Worm (Caenorhabditis elegans): ENCODE measurements around the gene nhr-271.

Gene nhr-271

ce11 chrV:16539666-16540065 is 40.7 kb downstream of the nhr-271 start:
- no peak for TF ChIP-seq lin-39 (tag; optimal IDR thresholded peaks at IDR 0.05)
- TF ChIP-seq ama-1 (optimal IDR thresholded peaks at IDR 0.05): no peak
- TF ChIP-seq blmp-1 (tag; optimal IDR thresholded peaks at IDR 0.05; ENCODE audit: insufficient read depth): no peak
- no peak for TF ChIP-seq ceh-82 (tag; optimal IDR thresholded peaks at IDR 0.05)
- no peak for TF ChIP-seq nhr-12 (tag; optimal IDR thresholded peaks at IDR 0.05)
- TF ChIP-seq unc-62 (GFP tag; optimal IDR thresholded peaks at IDR 0.05): no peak
- no peak for TF ChIP-seq zag-1 (tag; optimal IDR thresholded peaks at IDR 0.05)
- TF ChIP-seq C34F6.9 (tag; optimal IDR thresholded peaks at IDR 0.05): no peak

- TF ChIP-seq mdl-1 (tag; optimal IDR thresholded peaks at IDR 0.05) (peak in 1 of 2 experiments; percentile 36), C34F6.9 (tag; optimal IDR thresholded peaks at IDR 0.05) (peak; percentile 44), ceh-16 (tag; optimal IDR thresholded peaks at IDR 0.05) (no peak), unc-55 (GFP tag; optimal IDR thresholded peaks at IDR 0.05) (peak; percentile 80), sma-3 (GFP tag; optimal IDR thresholded peaks at IDR 0.05) (peak; percentile 12), nhr-129 (tag; optimal IDR thresholded peaks at IDR 0.05) (peak; percentile 3), zag-1 (tag; optimal IDR thresholded peaks at IDR 0.05) (no peak), lsy-2 (tag; optimal IDR thresholded peaks at IDR 0.05) (peak; percentile 90 to 97), gmeb-1 (tag; optimal IDR thresholded peaks at IDR 0.05) (peak; percentile 72), crh-2 (tag; optimal IDR thresholded peaks at IDR 0.05) (no peak), Y55F3AM.14 (GFP tag; optimal IDR thresholded peaks at IDR 0.05) (no peak)
These were observed 42.3 kb downstream of the nhr-271 start, which contains the start of gene Y32B12B.2 for ce11 chrV:16537908-16538446. Gene Y32B12B.2, plus strand, starts transcription at chrV:16538396.

DNA sequence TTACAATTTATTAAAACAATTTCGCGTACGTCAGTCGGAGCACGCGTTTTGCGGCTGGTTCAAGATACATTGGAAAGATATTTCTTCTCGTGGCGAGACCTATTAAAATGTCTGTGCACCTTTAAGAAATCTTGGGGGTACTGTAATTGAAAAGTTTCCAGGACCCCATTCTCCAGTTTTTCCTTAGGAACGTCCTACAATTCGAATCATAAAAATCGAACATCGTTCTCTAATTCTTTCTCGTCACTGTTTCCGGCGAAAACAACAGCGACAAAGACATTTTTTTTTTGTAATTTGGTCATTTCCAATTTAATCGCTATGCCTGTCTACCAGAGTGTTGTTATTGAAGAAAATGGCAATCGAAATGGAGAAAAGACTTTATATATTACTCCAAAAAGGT is 43.6 kb downstream of the nhr-271 start, which contains the start of gene Y32B12B.1:
Y32B12B.1 (plus strand) TSS at position 301 of the 400 bp plus-strand sequence.
- TF ChIP-seq unc-55 (GFP tag; optimal IDR thresholded peaks at IDR 0.05): no peak
- TF ChIP-seq nhr-237 (tag; optimal IDR thresholded peaks at IDR 0.05): no peak
- TF ChIP-seq nhr-12 (tag; optimal IDR thresholded peaks at IDR 0.05): no peak
- no peak for TF ChIP-seq alr-1 (tag; optimal IDR thresholded peaks at IDR 0.05)
- no peak for TF ChIP-seq ama-1 (optimal IDR thresholded peaks at IDR 0.05)
- no peak for TF ChIP-seq F13H6.1 (tag; optimal IDR thresholded peaks at IDR 0.05)
- no peak for TF ChIP-seq ZK546.5 (tag; optimal IDR thresholded peaks at IDR 0.05)
- no peak for TF ChIP-seq mab-5 (tag; optimal IDR thresholded peaks at IDR 0.05)
- TF ChIP-seq dmd-4 (tag; optimal IDR thresholded peaks at IDR 0.05): no peak
- no peak for TF ChIP-seq gmeb-1 (tag; optimal IDR thresholded peaks at IDR 0.05)
- no peak for TF ChIP-seq nhr-21 (tag; optimal IDR thresholded peaks at IDR 0.05)
- TF ChIP-seq fos-1 (tag; optimal IDR thresholded peaks at IDR 0.05): no peak
- TF ChIP-seq nhr-11 (tag; optimal IDR thresholded peaks at IDR 0.05): no peak
- TF ChIP-seq R02D3.7 (tag; optimal IDR thresholded peaks at IDR 0.05): no peak
- TF ChIP-seq zag-1 (tag; optimal IDR thresholded peaks at IDR 0.05): no peak
- TF ChIP-seq nhr-23 (tag; optimal IDR thresholded peaks at IDR 0.05): no peak
- TF ChIP-seq crh-2 (tag; optimal IDR thresholded peaks at IDR 0.05): no peak
- no peak for TF ChIP-seq nhr-6 (tag; optimal IDR thresholded peaks at IDR 0.05)

DNA sequence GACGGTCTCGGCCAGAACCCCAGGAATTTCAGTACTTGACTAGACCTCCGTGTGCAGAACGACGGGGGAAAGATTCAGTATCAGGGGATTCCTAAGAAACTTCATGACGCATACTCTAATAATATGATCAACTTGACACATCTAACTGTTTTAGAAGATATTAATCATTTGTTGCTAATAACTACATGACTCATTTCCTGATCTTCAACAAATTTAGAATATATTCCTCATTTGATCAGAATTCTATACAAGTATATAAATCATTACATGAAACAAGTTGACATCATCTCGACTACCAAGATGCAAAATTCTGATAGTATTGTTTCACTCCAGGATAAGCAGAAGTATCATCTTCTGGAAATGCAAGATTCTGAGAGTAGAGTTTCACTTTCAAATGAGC is 45.2 kb downstream of the nhr-271 start, which contains the start of gene Y32B12B.8:
Y32B12B.8 (plus strand) TSS at position 301 of the 400 bp plus-strand sequence.
- TF ChIP-seq R02D3.7 (tag; optimal IDR thresholded peaks at IDR 0.05) (no peak), alr-1 (tag; optimal IDR thresholded peaks at IDR 0.05) (no peak), elt-3 (tag; optimal IDR thresholded peaks at IDR 0.05) (no peak)

DNA sequence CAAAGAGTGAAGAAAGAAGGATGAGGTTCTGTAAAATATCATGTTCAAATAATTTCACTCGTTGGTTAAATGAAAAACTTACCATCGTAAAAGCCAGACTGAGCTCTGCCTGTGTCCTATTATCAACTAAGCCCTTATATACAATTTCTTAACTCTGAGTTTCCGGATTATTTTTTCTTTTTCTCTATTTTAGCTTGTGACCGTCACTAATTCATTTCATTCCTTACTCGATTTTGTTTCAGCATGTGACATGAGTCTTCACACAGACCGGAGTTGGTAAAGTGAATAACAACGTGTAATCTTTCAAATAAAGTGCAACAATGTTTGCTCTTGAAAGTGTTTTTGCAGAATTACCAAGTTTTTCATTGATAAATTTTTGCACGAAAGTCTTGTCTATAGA is 46.3 kb downstream of the nhr-271 start, which contains the start of gene cpr-2:
cpr-2 (minus strand) TSS at position 101 of the 400 bp plus-strand sequence.
- no peak for TF ChIP-seq ceh-16 (tag; optimal IDR thresholded peaks at IDR 0.05)
- TF ChIP-seq Y55F3AM.14 (GFP tag; optimal IDR thresholded peaks at IDR 0.05): no peak
- TF ChIP-seq ztf-11 (tag; optimal IDR thresholded peaks at IDR 0.05): no peak
- TF ChIP-seq fos-1 (tag; optimal IDR thresholded peaks at IDR 0.05): no peak
- TF ChIP-seq ztf-1 (GFP tag; conservative IDR thresholded peaks at IDR 0.05): no peak
- TF ChIP-seq nhr-77 (tag; optimal IDR thresholded peaks at IDR 0.05): no peak
- TF ChIP-seq nhr-237 (tag; optimal IDR thresholded peaks at IDR 0.05): no peak
- no peak for TF ChIP-seq nhr-25 (tag; optimal IDR thresholded peaks at IDR 0.05)
- TF ChIP-seq mdl-1 (tag; optimal IDR thresholded peaks at IDR 0.05): no peak
- no peak for TF ChIP-seq sma-9 (GFP tag; optimal IDR thresholded peaks at IDR 0.05)
- TF ChIP-seq sma-9 (tag; optimal IDR thresholded peaks at IDR 0.05): no peak
- TF ChIP-seq ZK546.5 (tag; optimal IDR thresholded peaks at IDR 0.05): no peak
- no peak for TF ChIP-seq aly-2 (tag; optimal IDR thresholded peaks at IDR 0.05)
- TF ChIP-seq snpc-4 (tag; optimal IDR thresholded peaks at IDR 0.05): no peak
- TF ChIP-seq elt-1 (tag; optimal IDR thresholded peaks at IDR 0.05): no peak
- TF ChIP-seq gmeb-1 (tag; optimal IDR thresholded peaks at IDR 0.05): no peak
- TF ChIP-seq nhr-6 (tag; optimal IDR thresholded peaks at IDR 0.05): no peak
- no peak for TF ChIP-seq elt-3 (tag; optimal IDR thresholded peaks at IDR 0.05)
- TF ChIP-seq ama-1 (optimal IDR thresholded peaks at IDR 0.05): no peak

Data from whole organism, L2 larva.